Fruit fly (Drosophila melanogaster) whole organism, embryonic: ENCODE measurements around the gene CG43448.

Source experiments
- Antp ChIP-seq: fragments of 200-800 bp; sonication (Bioruptor generic); optimal IDR thresholded peaks from 3 replicates; lab custom pipeline; 2016; ENCODE audit warnings: missing biosample characterization, missing genetic modification characterization
- CG10431 ChIP-seq: fragments of 200-800 bp; sonication (Bioruptor generic); optimal IDR thresholded peaks from 3 replicates; lab custom pipeline; 2018; ENCODE audit warnings: missing biosample characterization, mild to moderate bottlenecking, missing genetic modification characterization
- CG10565 ChIP-seq: fragments of 200-800 bp; sonication (Bioruptor generic); optimal IDR thresholded peaks from 3 replicates; lab custom pipeline; 2016; ENCODE audit warnings: missing biosample characterization, mild to moderate bottlenecking, missing genetic modification characterization
- CG11085 ChIP-seq: fragments of 200-800 bp; sonication (Bioruptor generic); IDR thresholded peaks from 2 replicates; pipeline ENCODE4 v1.3.6; 2022; ENCODE audit warnings: missing biosample characterization, missing genetic modification characterization
- CG15073 ChIP-seq: fragments of 200-800 bp; sonication (Bioruptor generic); optimal IDR thresholded peaks from 2 replicates; lab custom pipeline; 2016; ENCODE audit warnings: missing biosample characterization, missing genetic modification characterization
- CG1647 ChIP-seq: fragments of 200-800 bp; sonication (Bioruptor generic); optimal IDR thresholded peaks from 3 replicates; lab custom pipeline; 2016; ENCODE audit warnings: missing biosample characterization, missing genetic modification characterization
- CG16863 ChIP-seq: fragments of 200-800 bp; sonication (Bioruptor generic); optimal IDR thresholded peaks from 3 replicates; lab custom pipeline; 2016; ENCODE audit warnings: missing biosample characterization, missing genetic modification characterization
- CG18619 ChIP-seq: fragments of 200-800 bp; sonication (Bioruptor generic); optimal IDR thresholded peaks from 3 replicates; lab custom pipeline; 2017; ENCODE audit warnings: missing biosample characterization, mild to moderate bottlenecking, missing genetic modification characterization
- CG18764 ChIP-seq: fragments of 200-800 bp; sonication (Bioruptor generic); optimal IDR thresholded peaks from 3 replicates; lab custom pipeline; 2016; ENCODE audit warnings: missing biosample characterization, missing genetic modification characterization
- CG2202 ChIP-seq: fragments of 200-800 bp; sonication (Bioruptor generic); optimal IDR thresholded peaks from 2 replicates; lab custom pipeline; 2018; ENCODE audit warnings: missing biosample characterization, mild to moderate bottlenecking, missing genetic modification characterization
- CG2889 ChIP-seq: fragments of 200-800 bp; sonication (Bioruptor generic); IDR thresholded peaks from 3 replicates; pipeline ENCODE4 v1.3.6; 2022; ENCODE audit warnings: missing biosample characterization, missing genetic modification characterization
- CG30020 ChIP-seq: fragments of 200-800 bp; optimal IDR thresholded peaks from 2 replicates; lab custom pipeline; 2019; ENCODE audit warnings: missing biosample characterization, mild to moderate bottlenecking, missing genetic modification characterization, moderate library complexity
- CG30403 ChIP-seq: fragments of 200-800 bp; sonication (Bioruptor generic); optimal IDR thresholded peaks from 3 replicates; lab custom pipeline; 2016; ENCODE audit warnings: missing biosample characterization, missing genetic modification characterization
- CG4360 ChIP-seq: fragments of 200-800 bp; sonication (Bioruptor generic); IDR thresholded peaks from 2 replicates; pipeline ENCODE4 v1.3.6; 2022; ENCODE audit warnings: missing biosample characterization, missing genetic modification characterization
- CG4404 ChIP-seq: fragments of 200-800 bp; sonication (Bioruptor generic); IDR thresholded peaks from 2 replicates; pipeline ENCODE4 v1.3.6; 2022; ENCODE audit warnings: missing biosample characterization, missing genetic modification characterization
- CG6683 ChIP-seq: fragments of 200-800 bp; sonication (Bioruptor generic); optimal IDR thresholded peaks from 2 replicates; lab custom pipeline; 2017; ENCODE audit warnings: missing biosample characterization, mild to moderate bottlenecking, missing genetic modification characterization, missing genetic modification reagents
- CG6791 ChIP-seq: fragments of 200-800 bp; sonication (Bioruptor generic); IDR thresholded peaks from 3 replicates; pipeline ENCODE4 v1.3.6; 2022; ENCODE audit warnings: missing biosample characterization, missing genetic modification characterization; ENCODE audit not compliant: partially characterized antibody
- CG7357 ChIP-seq: fragments of 200-800 bp; sonication (Bioruptor generic); IDR thresholded peaks from 3 replicates; pipeline ENCODE4 v1.3.6; 2022; ENCODE audit warnings: missing biosample characterization, missing genetic modification characterization
- CG7745 ChIP-seq: fragments of 200-800 bp; sonication (Bioruptor generic); optimal IDR thresholded peaks from 2 replicates; lab custom pipeline; 2018; ENCODE audit warnings: missing biosample characterization, mild to moderate bottlenecking, missing genetic modification characterization, moderate library complexity
- CG7987 ChIP-seq: fragments of 200-800 bp; sonication (Bioruptor generic); optimal IDR thresholded peaks from 2 replicates; lab custom pipeline; 2018; ENCODE audit warnings: missing biosample characterization, mild to moderate bottlenecking, missing genetic modification characterization, moderate library complexity
- CG9215 ChIP-seq: fragments of 200-800 bp; sonication (Bioruptor generic); IDR thresholded peaks from 2 replicates; pipeline ENCODE4 v1.3.6; 2022; ENCODE audit warnings: missing biosample characterization, missing genetic modification characterization
- Dp ChIP-seq: fragments of 200-800 bp; sonication (Bioruptor generic); optimal IDR thresholded peaks from 2 replicates; lab custom pipeline; 2018; ENCODE audit warnings: missing biosample characterization, mild to moderate bottlenecking, missing genetic modification characterization, moderate library complexity
- ERR ChIP-seq: fragments of 200-800 bp; sonication (Bioruptor generic); optimal IDR thresholded peaks from 2 replicates; lab custom pipeline; 2016; ENCODE audit warnings: missing biosample characterization, missing genetic modification characterization
- GATAe ChIP-seq: fragments of 200-800 bp; sonication (Bioruptor generic); conservative IDR thresholded peaks from 2 replicates; pipeline ENCODE4 v1.3.6; 2022; ENCODE audit warnings: missing biosample characterization, missing genetic modification characterization
- HHEX ChIP-seq: fragments of 200-800 bp; sonication (Bioruptor generic); optimal IDR thresholded peaks from 3 replicates; lab custom pipeline; 2017; ENCODE audit warnings: missing biosample characterization, mild to moderate bottlenecking, missing genetic modification characterization, missing genetic modification reagents
- HLH54F ChIP-seq: fragments of 200-800 bp; sonication (Bioruptor generic); optimal IDR thresholded peaks from 3 replicates; lab custom pipeline; 2016; ENCODE audit warnings: missing biosample characterization, missing genetic modification characterization
- Kr ChIP-seq: fragments of 200-800 bp; sonication (Bioruptor generic); optimal IDR thresholded peaks from 2 replicates; lab custom pipeline; 2017; ENCODE audit warnings: missing biosample characterization, mild to moderate bottlenecking, missing genetic modification characterization
- MBD-R2 ChIP-seq: fragments of 200-800 bp; sonication (Bioruptor generic); IDR thresholded peaks from 2 replicates; pipeline ENCODE4 v1.3.6; 2022; ENCODE audit warnings: missing biosample characterization, missing genetic modification characterization
- Max ChIP-seq: fragments of 200-800 bp; sonication (Bioruptor generic); optimal IDR thresholded peaks from 2 replicates; lab custom pipeline; 2016; ENCODE audit warnings: missing biosample characterization, mild to moderate bottlenecking, missing genetic modification characterization
- NfI ChIP-seq: fragments of 200-800 bp; sonication (Bioruptor generic); optimal IDR thresholded peaks from 3 replicates; lab custom pipeline; 2018; ENCODE audit warnings: missing biosample characterization, mild to moderate bottlenecking, missing genetic modification characterization, moderate library complexity
- Opbp ChIP-seq: fragments of 200-800 bp; sonication (Bioruptor generic); IDR thresholded peaks from 3 replicates; pipeline ENCODE4 v1.3.6; 2022; ENCODE audit warnings: missing biosample characterization, missing genetic modification characterization; ENCODE audit not compliant: partially characterized antibody
- Rx ChIP-seq: fragments of 200-800 bp; sonication (Bioruptor generic); IDR thresholded peaks from 2 replicates; pipeline ENCODE4 v1.3.6; 2022; ENCODE audit warnings: missing biosample characterization, missing genetic modification characterization
- Scr ChIP-seq: fragments of 200-800 bp; sonication (Bioruptor generic); IDR thresholded peaks from 2 replicates; pipeline ENCODE4 v1.3.6; 2022; ENCODE audit warnings: missing biosample characterization, missing genetic modification characterization; ENCODE audit not compliant: partially characterized antibody
- Side ChIP-seq: fragments of 200-800 bp; sonication (Bioruptor generic); optimal IDR thresholded peaks from 2 replicates; lab custom pipeline; 2016; ENCODE audit warnings: missing biosample characterization, missing genetic modification characterization
- Sin3A ChIP-seq: fragments of >200 bp; optimal IDR thresholded peaks from 2 replicates; lab custom pipeline; 2018
- abd-A ChIP-seq: fragments of 200-800 bp; sonication (Bioruptor generic); optimal IDR thresholded peaks from 3 replicates; lab custom pipeline; 2019; ENCODE audit warnings: missing biosample characterization, mild to moderate bottlenecking, missing genetic modification characterization, moderate library complexity
- bbx ChIP-seq: fragments of 200-800 bp; sonication (Bioruptor generic); IDR thresholded peaks from 2 replicates; pipeline ENCODE4 v1.3.6; 2022; ENCODE audit warnings: missing biosample characterization, missing genetic modification characterization; ENCODE audit not compliant: partially characterized antibody
- chm ChIP-seq: fragments of 200-800 bp; sonication (Bioruptor generic); IDR thresholded peaks from 2 replicates; pipeline ENCODE4 v1.3.6; 2022; ENCODE audit warnings: missing biosample characterization, missing genetic modification characterization
- da ChIP-seq: fragments of 200-800 bp; sonication (Bioruptor generic); optimal IDR thresholded peaks from 2 replicates; lab custom pipeline; 2016; ENCODE audit warnings: missing biosample characterization, missing genetic modification characterization
- dati ChIP-seq: fragments of 200-800 bp; sonication (Bioruptor generic); IDR thresholded peaks from 2 replicates; pipeline ENCODE4 v1.3.6; 2022; ENCODE audit warnings: missing biosample characterization, missing genetic modification characterization
- fru ChIP-seq: fragments of >200 bp; optimal IDR thresholded peaks from 2 replicates; lab custom pipeline; 2017
- grau ChIP-seq: fragments of 200-800 bp; optimal IDR thresholded peaks from 3 replicates; lab custom pipeline; 2019; ENCODE audit warnings: missing biosample characterization, mild to moderate bottlenecking, missing genetic modification characterization, moderate library complexity
- hb ChIP-seq: fragments of 200-800 bp; sonication (Bioruptor generic); IDR thresholded peaks from 3 replicates; pipeline ENCODE4 v1.3.6; 2022; ENCODE audit warnings: missing biosample characterization, missing genetic modification characterization; ENCODE audit not compliant: partially characterized antibody
- hbn ChIP-seq: fragments of 200-800 bp; sonication (Bioruptor generic); IDR thresholded peaks from 2 replicates; pipeline ENCODE4 v1.3.6; 2022; ENCODE audit warnings: missing biosample characterization, missing genetic modification characterization; ENCODE audit not compliant: partially characterized antibody
- kay ChIP-seq: fragments of 200-800 bp; sonication (Bioruptor generic); optimal IDR thresholded peaks from 2 replicates; lab custom pipeline; 2016; ENCODE audit warnings: missing biosample characterization, missing genetic modification characterization
- pnt ChIP-seq: fragments of 200-800 bp; sonication (Bioruptor generic); optimal IDR thresholded peaks from 3 replicates; lab custom pipeline; 2016; ENCODE audit warnings: missing biosample characterization, missing genetic modification characterization
- rib ChIP-seq: fragments of 200-800 bp; sonication (Bioruptor generic); IDR thresholded peaks from 2 replicates; pipeline ENCODE4 v1.3.6; 2022; ENCODE audit warnings: missing biosample characterization, missing genetic modification characterization
- sqz ChIP-seq: fragments of 200-800 bp; sonication (Bioruptor generic); optimal IDR thresholded peaks from 3 replicates; lab custom pipeline; 2018; ENCODE audit warnings: missing biosample characterization, mild to moderate bottlenecking, missing genetic modification characterization
- sr ChIP-seq: fragments of 200-800 bp; sonication (Bioruptor generic); IDR thresholded peaks from 3 replicates; pipeline ENCODE4 v1.3.6; 2022; ENCODE audit warnings: missing biosample characterization, missing genetic modification characterization
- sug ChIP-seq: fragments of 200-800 bp; optimal IDR thresholded peaks from 2 replicates; lab custom pipeline; 2019; ENCODE audit warnings: missing biosample characterization, mild to moderate bottlenecking, missing genetic modification characterization, moderate library complexity
- tna ChIP-seq: fragments of 200-800 bp; sonication (Bioruptor generic); IDR thresholded peaks from 2 replicates; pipeline ENCODE4 v1.3.6; 2022; ENCODE audit warnings: missing biosample characterization, missing genetic modification characterization; ENCODE audit not compliant: partially characterized antibody
- yki ChIP-seq: fragments of >200 bp; optimal IDR thresholded peaks from 3 replicates; lab custom pipeline; 2018
- zf30C ChIP-seq: fragments of 200-800 bp; sonication (Bioruptor generic); optimal IDR thresholded peaks from 3 replicates; lab custom pipeline; 2018; ENCODE audit warnings: missing biosample characterization, mild to moderate bottlenecking, missing genetic modification characterization

The CG43448 gene

DNA sequence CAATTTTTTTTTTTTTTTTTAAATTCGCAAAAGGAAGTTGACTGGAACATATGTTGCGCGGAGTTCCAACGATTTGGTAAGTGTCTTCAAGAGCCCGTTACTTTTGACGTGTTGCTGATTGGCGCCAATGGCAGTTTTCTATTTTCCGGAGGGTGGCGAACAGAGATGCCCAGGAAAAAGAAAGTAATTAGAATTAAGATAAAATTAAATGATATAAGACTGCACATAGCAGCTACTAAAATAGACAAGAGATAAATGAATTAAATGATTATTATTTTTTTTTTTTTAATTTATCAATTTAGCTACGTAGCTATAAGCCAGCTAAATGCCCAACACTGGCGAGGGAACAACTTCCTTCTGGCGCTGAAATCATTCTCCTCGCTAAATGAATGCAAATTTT lies 15.3 kb downstream of the CG43448 start (continued):
- TF ChIP-seq CG7987 (no peak), GATAe (GFP tag; lab: Robert Waterston, UW) (no peak), CG4404 (GFP tag; lab: Robert Waterston, UW) (peak; percentile 41; the same call in 1 of the 2 replicates), zf30C (GFP tag; lab: Kevin White, UChicago) (no peak), HLH54F (GFP tag; lab: Kevin White, UChicago) (no peak), CG10431 (no peak), CG7745 (tag; lab: Kevin White, UChicago) (no peak), NfI (no peak), HHEX (GFP tag; lab: Kevin White, UChicago) (no peak), CG4360 (GFP tag; lab: Robert Waterston, UW) (no peak), sug (tag; lab: Kevin White, UChicago) (no peak), CG30020 (tag; lab: Kevin White, UChicago) (no peak), Dp (no peak), MBD-R2 (GFP tag; lab: Robert Waterston, UW) (no peak), hbn (GFP tag; lab: Robert Waterston, UW) (no peak), yki (lab: Kevin White, UChicago) (no peak), Scr (GFP tag; lab: Robert Waterston, UW) (no peak), tna (GFP tag; lab: Robert Waterston, UW) (no peak), Sin3A (lab: Kevin White, UChicago) (no peak), CG11085 (GFP tag; lab: Robert Waterston, UW) (no peak), CG18764 (GFP tag; lab: Kevin White, UChicago) (no peak), CG30403 (GFP tag; lab: Kevin White, UChicago) (no peak), CG7357 (no peak), CG15073 (GFP tag; lab: Kevin White, UChicago) (no peak), CG10565 (no peak), rib (GFP tag; lab: Robert Waterston, UW) (no peak), Opbp (GFP tag; lab: Robert Waterston, UW) (no peak), kay (no peak), CG2889 (GFP tag; lab: Robert Waterston, UW) (no peak), bbx (no peak), Max (GFP tag; lab: Kevin White, UChicago) (no peak), CG18619 (GFP tag; lab: Kevin White, UChicago) (no peak), grau (tag; lab: Kevin White, UChicago) (peak; percentile 18), Kr (GFP tag; lab: Kevin White, UChicago) (no peak), sr (no peak), CG16863 (no peak), CG6791 (GFP tag; lab: Robert Waterston, UW) (no peak), CG1647 (GFP tag; lab: Kevin White, UChicago) (no peak), Rx (GFP tag; lab: Robert Waterston, UW) (no peak), CG6683 (GFP tag; lab: Kevin White, UChicago) (no peak), Antp (GFP tag; lab: Kevin White, UChicago) (no peak), CG2202 (tag; lab: Kevin White, UChicago) (no peak), Side (GFP tag; lab: Kevin White, UChicago) (no peak), abd-A (tag; lab: Kevin White, UChicago) (no peak), CG9215 (GFP tag; lab: Robert Waterston, UW) (no peak), da (GFP tag; lab: Kevin White, UChicago) (no peak), fru (lab: Kevin White, UChicago) (no peak), chm (no peak), pnt (no peak), ERR (GFP tag; lab: Kevin White, UChicago) (no peak), dati (GFP tag; lab: Robert Waterston, UW) (no peak), sqz (GFP tag; lab: Kevin White, UChicago) (no peak), hb (GFP tag; lab: Robert Waterston, UW) (no peak)
